Worm (Caenorhabditis elegans) whole organism, L1 larva: Measurements from ENCODE around the gene M7.8.

ENCODE experiments used
- C04F5.9 ChIP-seq: sonication (generic microtip); optimal IDR thresholded peaks from 2 replicates; lab custom pipeline; 2016; ENCODE audit warnings: missing genetic modification characterization, missing compliant biosample characterization
- C34B4.2 ChIP-seq: sonication (generic microtip); optimal IDR thresholded peaks from 2 replicates; lab custom pipeline; 2017; ENCODE audit warnings: mild to moderate bottlenecking, missing genetic modification characterization, missing compliant biosample characterization
- alr-1 ChIP-seq: fragments of 200-800 bp; sonication (Bioruptor generic); optimal IDR thresholded peaks from 2 replicates; lab custom pipeline; 2018; ENCODE audit warnings: borderline replicate concordance, mild to moderate bottlenecking, missing genetic modification characterization, missing compliant biosample characterization
- aly-2 ChIP-seq: fragments of 150-350 bp; optimal IDR thresholded peaks from 2 replicates; lab custom pipeline; 2014; ENCODE audit warnings: missing biosample characterization, missing genetic modification characterization
- ama-1 ChIP-seq: fragments of 150-350 bp; optimal IDR thresholded peaks from 2 replicates; lab custom pipeline; 2014
- ceh-63 ChIP-seq: fragments of 200-800 bp; sonication (Bioruptor generic); optimal IDR thresholded peaks from 2 replicates; lab custom pipeline; 2018; ENCODE audit warnings: mild to moderate bottlenecking, missing genetic modification characterization, missing compliant biosample characterization
- ceh-8 ChIP-seq: fragments of 200-800 bp; sonication (Bioruptor generic); optimal IDR thresholded peaks from 2 replicates; lab custom pipeline; 2018; ENCODE audit warnings: mild to moderate bottlenecking, missing genetic modification characterization, moderate library complexity, missing compliant biosample characterization
- ceh-90 ChIP-seq: sonication (generic microtip); optimal IDR thresholded peaks from 2 replicates; lab custom pipeline; 2016; ENCODE audit warnings: missing genetic modification characterization, missing compliant biosample characterization
- dsc-1 ChIP-seq: sonication (generic microtip); optimal IDR thresholded peaks from 2 replicates; lab custom pipeline; 2016; ENCODE audit warnings: mild to moderate bottlenecking, missing genetic modification characterization, missing compliant biosample characterization
- efl-1 ChIP-seq, 4 experiments: fragments of 150-350 bp; optimal IDR thresholded peaks in 3 of 4; peaks in 1 of 4; 1 replicate in 1 of 4; 2 replicates in 3 of 4; lab custom pipeline; 2014; ENCODE audit warnings: missing biosample characterization in 2 of 4, missing genetic modification characterization in 2 of 4, missing genetic modification reagents in 2 of 4
- egl-27 ChIP-seq, 2 experiments: fragments of 150-350 bp in 1 of 2; sonication (generic microtip); optimal IDR thresholded peaks; 3 replicates each; lab custom pipeline; 2017 to 2018; ENCODE audit warnings: missing biosample characterization in 2 of 2, missing genetic modification characterization in 2 of 2, missing genetic modification reagents in 2 of 2
- fos-1 ChIP-seq: fragments of 150-350 bp; optimal IDR thresholded peaks from 2 replicates; lab custom pipeline; 2014; ENCODE audit warnings: missing biosample characterization, missing genetic modification characterization
- hlh-17 ChIP-seq: fragments of 200-800 bp; sonication (Bioruptor generic); optimal IDR thresholded peaks from 2 replicates; lab custom pipeline; 2018; ENCODE audit warnings: missing genetic modification characterization, mild to moderate bottlenecking, missing compliant biosample characterization, moderate library complexity, borderline replicate concordance
- hlh-4 ChIP-seq: sonication (generic microtip); optimal IDR thresholded peaks from 2 replicates; lab custom pipeline; 2016; ENCODE audit warnings: mild to moderate bottlenecking, missing genetic modification characterization, missing compliant biosample characterization
- irx-1 ChIP-seq: sonication (generic microtip); optimal IDR thresholded peaks from 2 replicates; lab custom pipeline; 2016; ENCODE audit warnings: missing genetic modification characterization, missing compliant biosample characterization
- lin-13 ChIP-seq: fragments of 150-350 bp; optimal IDR thresholded peaks from 2 replicates; lab custom pipeline; 2014; ENCODE audit warnings: missing biosample characterization, missing genetic modification reagents, missing genetic modification characterization
- lir-3 ChIP-seq: sonication (generic microtip); optimal IDR thresholded peaks from 2 replicates; lab custom pipeline; 2016; ENCODE audit warnings: mild to moderate bottlenecking, missing genetic modification characterization, moderate library complexity, missing compliant biosample characterization; ENCODE audit not compliant: poor library complexity
- lsy-2 ChIP-seq, 2 experiments: fragments of 150-350 bp; optimal IDR thresholded peaks; 2 replicates each; lab custom pipeline; 2014; ENCODE audit warnings: missing biosample characterization in 2 of 2, missing genetic modification characterization in 2 of 2
- mdl-1 ChIP-seq, 2 experiments: fragments of 150-350 bp; optimal IDR thresholded peaks; 2 replicates each; lab custom pipeline; 2014 to 2017; ENCODE audit warnings: missing biosample characterization in 2 of 2, missing genetic modification characterization in 2 of 2, inconsistent platforms in 1 of 2
- mep-1 ChIP-seq: fragments of 150-350 bp; optimal IDR thresholded peaks from 2 replicates; lab custom pipeline; 2014; ENCODE audit warnings: missing biosample characterization, missing genetic modification characterization
- nhr-11 ChIP-seq: fragments of 150-350 bp; optimal IDR thresholded peaks from 2 replicates; lab custom pipeline; 2014; ENCODE audit warnings: missing biosample characterization, missing genetic modification characterization
- nhr-19 ChIP-seq: fragments of 200-800 bp; sonication (Bioruptor generic); conservative IDR thresholded peaks from 2 replicates; pipeline ENCODE4 v1.3.6; 2022; ENCODE audit warnings: missing genetic modification characterization, missing compliant biosample characterization
- nhr-20 ChIP-seq: sonication (generic microtip); optimal IDR thresholded peaks from 2 replicates; lab custom pipeline; 2016; ENCODE audit warnings: mild to moderate bottlenecking, missing genetic modification characterization, missing compliant biosample characterization
- nhr-237 ChIP-seq: fragments of 150-350 bp; optimal IDR thresholded peaks from 2 replicates; lab custom pipeline; 2014; ENCODE audit warnings: missing biosample characterization, missing genetic modification characterization
- nhr-47 ChIP-seq: sonication (generic microtip); optimal IDR thresholded peaks from 2 replicates; lab custom pipeline; 2016; ENCODE audit warnings: mild to moderate bottlenecking, missing genetic modification characterization, moderate library complexity, missing compliant biosample characterization
- nhr-71 ChIP-seq: sonication (generic microtip); optimal IDR thresholded peaks from 2 replicates; lab custom pipeline; 2016; ENCODE audit warnings: mild to moderate bottlenecking, missing genetic modification characterization, moderate library complexity, missing compliant biosample characterization
- nhr-76 ChIP-seq: sonication (generic microtip); optimal IDR thresholded peaks from 2 replicates; lab custom pipeline; 2017; ENCODE audit warnings: missing biosample characterization, missing genetic modification characterization
- nhr-84 ChIP-seq: sonication (generic microtip); optimal IDR thresholded peaks from 2 replicates; lab custom pipeline; 2017; ENCODE audit warnings: missing biosample characterization, missing genetic modification characterization
- nhr-85 ChIP-seq: sonication (generic microtip); peaks from one replicate; lab custom pipeline; 2016; ENCODE audit warnings: missing genetic modification characterization, inconsistent platforms, missing compliant biosample characterization
- nhr-90 ChIP-seq: sonication (generic microtip); optimal IDR thresholded peaks from 2 replicates; lab custom pipeline; 2016; ENCODE audit warnings: mild to moderate bottlenecking, missing genetic modification characterization, missing compliant biosample characterization; ENCODE audit not compliant: poor library complexity
- pag-3 ChIP-seq: sonication (generic microtip); optimal IDR thresholded peaks from 2 replicates; lab custom pipeline; 2017; ENCODE audit warnings: missing genetic modification characterization, mild to moderate bottlenecking, missing compliant biosample characterization, antibody characterized with exemption, borderline replicate concordance; ENCODE audit not compliant: insufficient read depth
- pax-3 ChIP-seq: fragments of 200-800 bp; sonication (Bioruptor generic); optimal IDR thresholded peaks from 2 replicates; lab custom pipeline; 2018; ENCODE audit warnings: mild to moderate bottlenecking, missing genetic modification characterization, moderate library complexity, missing compliant biosample characterization
- pqm-1 ChIP-seq: sonication (generic microtip); optimal IDR thresholded peaks from 3 replicates; lab custom pipeline; 2017; ENCODE audit warnings: missing biosample characterization, missing genetic modification characterization
- rnt-1 ChIP-seq: sonication (generic microtip); optimal IDR thresholded peaks from 2 replicates; lab custom pipeline; 2016; ENCODE audit warnings: mild to moderate bottlenecking, missing genetic modification characterization, moderate library complexity, missing compliant biosample characterization
- skn-1 ChIP-seq: fragments of 150-350 bp; optimal IDR thresholded peaks from 2 replicates; lab custom pipeline; 2014; ENCODE audit warnings: missing biosample characterization, missing genetic modification characterization
- snu-23 ChIP-seq: sonication (generic microtip); optimal IDR thresholded peaks from 2 replicates; lab custom pipeline; 2016; ENCODE audit warnings: missing genetic modification characterization, missing compliant biosample characterization
- swsn-7 ChIP-seq: sonication (generic microtip); optimal IDR thresholded peaks from 2 replicates; lab custom pipeline; 2016; ENCODE audit warnings: missing genetic modification characterization, missing compliant biosample characterization
- unc-62 ChIP-seq: fragments of 150-350 bp; optimal IDR thresholded peaks from 2 replicates; lab custom pipeline; 2014; ENCODE audit warnings: missing biosample characterization, missing genetic modification reagents, missing genetic modification characterization
- unc-86 ChIP-seq: sonication (generic microtip); optimal IDR thresholded peaks from 2 replicates; lab custom pipeline; 2016; ENCODE audit warnings: missing genetic modification characterization, missing compliant biosample characterization
- unc-98 ChIP-seq: fragments of 200-800 bp; sonication (Bioruptor generic); IDR thresholded peaks from 2 replicates; pipeline ENCODE4 v1.3.6; 2022; ENCODE audit warnings: missing genetic modification characterization, missing compliant biosample characterization
- xbp-1 ChIP-seq: sonication (generic microtip); optimal IDR thresholded peaks from 2 replicates; lab custom pipeline; 2016; ENCODE audit warnings: missing genetic modification characterization, missing compliant biosample characterization
- ztf-4 ChIP-seq: fragments of 150-350 bp; optimal IDR thresholded peaks from 2 replicates; lab custom pipeline; 2014; ENCODE audit warnings: missing biosample characterization, missing genetic modification characterization

The M7.8 gene

ce11 chrIV:11082153-11082552 lies 12.7 kb downstream of the M7.8 start, which contains the start of gene let-70:
Gene let-70 (minus strand): TSS chrIV:11082253.
- TF ChIP-seq C04F5.9 (tag; lab: Kevin White, UChicago) (no peak), skn-1 (tag; lab: Kevin White, UChicago) (peak; percentile 23)
- TF ChIP-seq, all 84 proteins: peak for 1

- TF ChIP-seq ztf-4 (tag; lab: Kevin White, UChicago), result peak; percentile 12
- peak in 1 of 2 experiments; percentile 4 for TF ChIP-seq lsy-2 (tag; optimal IDR thresholded peaks at IDR 0.05; lab: Kevin White, UChicago)
- peak; percentile 90 for TF ChIP-seq ama-1 (lab: Kevin White, UChicago)
- TF ChIP-seq nhr-47 (tag; lab: Kevin White, UChicago), result no peak
- peak; percentile 5 for TF ChIP-seq nhr-90
- TF ChIP-seq hlh-4 (tag; lab: Kevin White, UChicago), result no peak
- peak; percentile 69 for TF ChIP-seq nhr-85 (tag; lab: Kevin White, UChicago)
- no peak for TF ChIP-seq ceh-63 (GFP tag; lab: Kevin White, UChicago)
- TF ChIP-seq ceh-90 (tag; lab: Kevin White, UChicago), result no peak
- peak; percentile 22 for TF ChIP-seq aly-2 (tag; lab: Kevin White, UChicago)
- TF ChIP-seq C34B4.2 (tag; lab: Kevin White, UChicago), result no peak
- TF ChIP-seq unc-62 (GFP tag; lab: Kevin White, UChicago), result no peak
- no peak for TF ChIP-seq unc-86
- TF ChIP-seq nhr-76 (tag; lab: Kevin White, UChicago), result no peak
- peak; percentile 21 for TF ChIP-seq ceh-8
- TF ChIP-seq hlh-17, result no peak
- no peak for TF ChIP-seq mdl-1 (tag; optimal IDR thresholded peaks at IDR 0.05; lab: Kevin White, UChicago)
- TF ChIP-seq lir-3 (tag; lab: Kevin White, UChicago), result peak; percentile 13
- TF ChIP-seq efl-1 (optimal IDR thresholded peaks at IDR 0.05; lab: Kevin White, UChicago), result peak; percentile 6 to 7
- TF ChIP-seq efl-1 (GFP tag; optimal IDR thresholded peaks at IDR 0.05 in 1 of 2; lab: Kevin White, UChicago), result peak in 1 of 2 experiments; percentile 67
- TF ChIP-seq xbp-1 (tag; lab: Kevin White, UChicago), result peak; percentile 14
- peak; percentile 10 for TF ChIP-seq rnt-1
- peak; percentile 25 for TF ChIP-seq dsc-1 (tag; lab: Kevin White, UChicago)
- peak; percentile 9 for TF ChIP-seq snu-23 (GFP tag; lab: Kevin White, UChicago)
- no peak for TF ChIP-seq nhr-20 (tag; lab: Kevin White, UChicago)
- no peak for TF ChIP-seq pqm-1 (tag; lab: Kevin White, UChicago)
These were observed 14.0 kb downstream of the M7.8 start, which contains the start of gene atg-7 for ce11 chrIV:11080823-11081285. Gene atg-7 (minus strand): TSS chrIV:11081055.

DNA sequence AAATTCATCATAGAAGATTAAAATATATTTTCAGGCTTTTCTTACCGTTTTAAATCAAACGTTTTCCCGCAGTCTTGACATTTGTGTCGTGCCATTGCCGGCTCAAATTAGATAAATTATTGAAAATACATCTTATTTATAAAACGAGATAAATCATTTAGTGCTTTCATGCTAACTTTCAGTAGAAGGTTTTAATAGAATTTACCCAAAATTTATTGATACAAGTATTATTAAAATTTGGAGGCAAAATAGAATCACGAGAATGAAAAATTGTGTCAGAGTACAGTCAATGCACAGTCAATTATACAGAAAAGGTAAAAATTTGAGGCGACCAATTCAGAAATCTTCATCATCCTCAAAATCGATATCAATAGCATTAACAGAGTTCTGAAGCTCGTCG lies 16.4 kb downstream of the M7.8 start, which contains the start of gene Y5F2A.4:
Y5F2A.4 (minus strand) TSS at position 101 of the 400 bp plus-strand sequence.
- no peak for TF ChIP-seq irx-1 (tag; lab: Kevin White, UChicago)
- TF ChIP-seq alr-1, result no peak
- no peak for TF ChIP-seq egl-27 (tag; optimal IDR thresholded peaks at IDR 0.05; lab: Kevin White, UChicago)
- no peak for TF ChIP-seq nhr-84

DNA sequence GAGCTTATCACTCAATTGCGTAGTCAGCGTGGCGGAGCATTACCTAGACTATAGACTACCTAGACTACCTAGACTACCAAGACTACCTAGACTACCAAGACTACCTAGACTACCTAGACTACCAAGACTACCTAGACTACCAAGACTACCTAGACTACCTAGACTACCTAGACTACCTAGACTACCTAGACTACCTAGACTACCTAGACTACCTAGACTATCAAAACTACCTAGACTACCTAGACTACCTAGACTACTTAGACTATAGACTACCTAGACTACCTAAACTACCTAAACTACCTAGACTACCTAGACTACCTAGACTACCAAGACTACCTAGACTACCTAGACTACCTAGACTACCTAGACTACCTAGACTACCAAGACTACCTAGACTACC lies 24.0 kb downstream of the M7.8 start:
- TF ChIP-seq lir-3 (tag; lab: Kevin White, UChicago) (peak; percentile 57), nhr-237 (tag; lab: Kevin White, UChicago) (peak; percentile 68), rnt-1 (peak; percentile 71)
- TF ChIP-seq, all 84 proteins: peak for 3; not testable (repeated sequence) for 81

DNA sequence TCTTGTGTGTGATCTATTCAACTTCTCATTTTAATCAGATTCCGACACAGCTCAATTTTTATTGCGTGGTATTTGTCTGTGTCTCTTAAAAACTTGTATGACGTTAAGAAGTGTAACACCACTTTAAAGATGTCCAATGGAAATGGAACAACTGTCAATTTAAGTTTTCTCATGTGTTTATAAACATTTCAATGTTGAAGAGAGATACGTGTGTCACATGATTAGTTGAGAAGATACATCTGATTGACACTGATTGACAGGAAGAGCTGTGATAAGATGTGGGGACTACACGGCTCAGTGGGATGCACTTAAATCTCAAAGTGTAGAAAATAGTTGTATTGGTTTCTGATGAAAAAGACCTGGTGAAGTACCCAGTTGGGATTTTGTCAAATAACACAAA lies 26.6 kb downstream of the M7.8 start:
- peak; percentile 88 for TF ChIP-seq nhr-19 (GFP tag; lab: Robert Waterston, UW)
- TF ChIP-seq unc-62 (GFP tag; lab: Kevin White, UChicago), result peak; percentile 61
- TF ChIP-seq unc-86, result no peak
- TF ChIP-seq lir-3 (tag; lab: Kevin White, UChicago), result peak; percentile 60
- TF ChIP-seq xbp-1 (tag; lab: Kevin White, UChicago), result peak; percentile 35
- TF ChIP-seq ceh-8, result no peak
- no peak for TF ChIP-seq pag-3 (tag; lab: Kevin White, UChicago)
- peak; percentile 33 for TF ChIP-seq fos-1
- TF ChIP-seq nhr-76 (tag; lab: Kevin White, UChicago), result no peak
- TF ChIP-seq mep-1 (tag; lab: Kevin White, UChicago), result peak; percentile 8
- TF ChIP-seq nhr-20 (tag; lab: Kevin White, UChicago), result peak; percentile 66
- no peak for TF ChIP-seq hlh-4 (tag; lab: Kevin White, UChicago)
- peak; percentile 53 for TF ChIP-seq nhr-47 (tag; lab: Kevin White, UChicago)
- peak; percentile 69 for TF ChIP-seq ztf-4 (tag; lab: Kevin White, UChicago)
- TF ChIP-seq nhr-71, result peak; percentile 96
- peak; percentile 46 for TF ChIP-seq lin-13 (GFP tag; lab: Kevin White, UChicago)
- no peak for TF ChIP-seq pax-3 (tag; lab: Kevin White, UChicago)
- peak; percentile 18 for TF ChIP-seq C04F5.9 (tag; lab: Kevin White, UChicago)
- TF ChIP-seq swsn-7 (tag; lab: Kevin White, UChicago), result peak; percentile 51
- peak in 1 of 2 experiments; percentile 0 for TF ChIP-seq mdl-1 (tag; optimal IDR thresholded peaks at IDR 0.05; lab: Kevin White, UChicago)
- peak; percentile 83 for TF ChIP-seq nhr-11 (tag; lab: Kevin White, UChicago)
- peak; percentile 44; the same call in 1 of the 2 replicates for TF ChIP-seq unc-98 (GFP tag; lab: Robert Waterston, UW)
- no peak for TF ChIP-seq aly-2 (tag; lab: Kevin White, UChicago)
